Fruit fly (Drosophila melanogaster): ENCODE data around the gene RhoL.

Gene RhoL

DNA sequence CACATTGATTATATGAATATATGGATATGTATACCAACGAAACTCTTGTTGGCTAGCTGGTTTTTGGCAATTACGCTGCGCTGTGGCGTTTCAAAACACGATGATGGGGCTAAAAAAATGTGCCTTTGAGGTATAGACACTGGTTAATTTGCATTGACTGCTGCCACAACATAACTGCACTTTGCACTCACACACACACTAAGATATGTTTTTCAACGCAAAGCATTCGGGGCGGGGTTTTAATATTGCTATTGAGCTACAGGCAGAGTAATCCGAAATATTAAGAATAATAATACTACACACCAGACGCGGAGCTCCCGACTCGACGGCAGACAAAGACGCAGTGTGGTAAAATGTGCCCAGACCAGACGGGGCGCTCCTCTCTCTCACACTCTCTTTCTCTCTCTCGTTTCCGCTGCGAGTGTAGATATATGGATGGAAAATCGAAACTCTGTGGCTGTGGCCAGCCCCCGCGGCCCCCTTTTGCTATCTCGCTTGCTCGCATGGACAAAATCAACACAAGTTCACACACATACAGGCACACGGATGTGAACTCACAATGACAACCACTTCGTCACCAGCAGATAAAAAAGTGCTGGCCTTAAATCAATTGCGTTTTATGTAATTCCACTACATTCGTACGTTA lies 48.8 kb upstream of the RhoL start (continued):
- TF ChIP-seq prd (optimal IDR thresholded peaks at IDR 0.05) (no peak), prd (GFP tag; IDR thresholded peaks at IDR 0.05) (no peak), CG17385 (GFP tag; optimal IDR thresholded peaks at IDR 0.05) (peak; percentile 32), sd (tag; optimal IDR thresholded peaks at IDR 0.05) (peak; percentile 51), CG4404 (GFP tag; IDR thresholded peaks at IDR 0.05) (no peak), dysf (GFP tag; IDR thresholded peaks at IDR 0.05) (no peak), CG18476 (GFP tag; optimal IDR thresholded peaks at IDR 0.05) (peak; percentile 22), Nf-YA (GFP tag; IDR thresholded peaks at IDR 0.05) (no peak), dmrt11E (tag; optimal IDR thresholded peaks at IDR 0.05) (no peak), stc (GFP tag; IDR thresholded peaks at IDR 0.05) (no peak), sqz (GFP tag; optimal IDR thresholded peaks at IDR 0.05) (no peak), Rx (GFP tag; IDR thresholded peaks at IDR 0.05) (no peak), Eip74EF (GFP tag; optimal IDR thresholded peaks at IDR 0.05) (peak in 1 of 2 experiments; percentile 83), Ptx1 (GFP tag; IDR thresholded peaks at IDR 0.05) (no peak), CG3838 (GFP tag; optimal IDR thresholded peaks at IDR 0.05) (no peak), CG34422 (GFP tag; IDR thresholded peaks at IDR 0.05) (no peak), pb (GFP tag; optimal IDR thresholded peaks at IDR 0.05) (peak; percentile 38), CG17568 (GFP tag; optimal IDR thresholded peaks at IDR 0.05) (no peak), kni (GFP tag; optimal IDR thresholded peaks at IDR 0.05) (peak; percentile 79), Hr3 (GFP tag; optimal IDR thresholded peaks at IDR 0.05) (no peak), kay (GFP tag; optimal IDR thresholded peaks at IDR 0.05) (peak; percentile 43), Sox102F (GFP tag; optimal IDR thresholded peaks at IDR 0.05) (no peak), CG12104 (GFP tag; optimal IDR thresholded peaks at IDR 0.05) (no peak), CG6689 (GFP tag; IDR thresholded peaks at IDR 0.05) (no peak), D19B (GFP tag; optimal IDR thresholded peaks at IDR 0.05) (no peak), abd-A (tag; optimal IDR thresholded peaks at IDR 0.05) (no peak), CG3847 (GFP tag; IDR thresholded peaks at IDR 0.05) (no peak), bab2 (GFP tag; optimal IDR thresholded peaks at IDR 0.05) (peak; percentile 5), eve (GFP tag; optimal IDR thresholded peaks at IDR 0.05) (no peak), CG15601 (tag; optimal IDR thresholded peaks at IDR 0.05) (no peak), Ravus (GFP tag; IDR thresholded peaks at IDR 0.05) (no peak), CG8281 (tag; optimal IDR thresholded peaks at IDR 0.05) (peak; percentile 11), Spps (tag; optimal IDR thresholded peaks at IDR 0.05) (no peak), CG12155 (GFP tag; optimal IDR thresholded peaks at IDR 0.05) (no peak), amos (GFP tag; IDR thresholded peaks at IDR 0.05; ENCODE audit: partially characterized antibody) (no peak), Sox100B (GFP tag; optimal IDR thresholded peaks at IDR 0.05) (no peak), slbo (GFP tag; IDR thresholded peaks at IDR 0.05) (no peak), CG7357 (GFP tag; IDR thresholded peaks at IDR 0.05) (no peak), pho (GFP tag; optimal IDR thresholded peaks at IDR 0.05) (no peak), croc (GFP tag; conservative IDR thresholded peaks at IDR 0.05) (no peak), CG11696 (GFP tag; IDR thresholded peaks at IDR 0.05) (no peak), Xbp1 (GFP tag; optimal IDR thresholded peaks at IDR 0.05) (no peak), CG7786 (GFP tag; optimal IDR thresholded peaks at IDR 0.05) (no peak), HLH4C (GFP tag; IDR thresholded peaks at IDR 0.05; ENCODE audit: partially characterized antibody) (no peak), scrt (GFP tag; optimal IDR thresholded peaks at IDR 0.05) (peak; percentile 62), oc (tag; optimal IDR thresholded peaks at IDR 0.05) (no peak), mam (GFP tag; optimal IDR thresholded peaks at IDR 0.05) (peak; percentile 21), jing (GFP tag; optimal IDR thresholded peaks at IDR 0.05) (no peak), maf-S (GFP tag; optimal IDR thresholded peaks at IDR 0.05) (peak; percentile 37), ERR (GFP tag; optimal IDR thresholded peaks at IDR 0.05) (peak; percentile 69), vvl (GFP tag; IDR thresholded peaks at IDR 0.05) (no peak)
